Fruit fly (Drosophila melanogaster) whole organism, pupa: ENCODE measurements around the gene MBD-like.

Experiments used
- CG13204 ChIP-seq: fragments of 200-800 bp; sonication (Bioruptor generic); optimal IDR thresholded peaks from 2 replicates; lab custom pipeline; 2018; ENCODE audit warnings: missing biosample characterization, mild to moderate bottlenecking, missing genetic modification characterization, moderate library complexity
- CG17806 ChIP-seq: fragments of 200-800 bp; sonication (Bioruptor generic); optimal IDR thresholded peaks from 2 replicates; lab custom pipeline; 2018; ENCODE audit warnings: missing biosample characterization, mild to moderate bottlenecking, missing genetic modification characterization, moderate library complexity
- CG8159 ChIP-seq: fragments of 200-800 bp; sonication (Bioruptor generic); optimal IDR thresholded peaks from 3 replicates; lab custom pipeline; 2018; ENCODE audit warnings: missing biosample characterization, mild to moderate bottlenecking, missing genetic modification characterization, moderate library complexity
- CG8301 ChIP-seq: fragments of 200-800 bp; sonication (Bioruptor generic); optimal IDR thresholded peaks from 2 replicates; lab custom pipeline; 2018; ENCODE audit warnings: missing biosample characterization, mild to moderate bottlenecking, missing genetic modification characterization
- CG9948 ChIP-seq: fragments of 200-800 bp; sonication (Bioruptor generic); optimal IDR thresholded peaks from 2 replicates; lab custom pipeline; 2018; ENCODE audit warnings: missing biosample characterization, mild to moderate bottlenecking, missing genetic modification characterization, moderate library complexity
- EcR ChIP-seq: fragments of 200-800 bp; sonication (Bioruptor generic); optimal IDR thresholded peaks from 3 replicates; lab custom pipeline; 2019; ENCODE audit warnings: missing biosample characterization, missing genetic modification characterization, mild to moderate bottlenecking, moderate library complexity, missing genetic modification reagents
- Ets98B ChIP-seq: fragments of 200-800 bp; sonication (Bioruptor generic); IDR thresholded peaks from 2 replicates; pipeline ENCODE4 v1.3.6; 2022; ENCODE audit warnings: missing biosample characterization, missing genetic modification characterization
- Pif1B ChIP-seq: fragments of 200-800 bp; sonication (Bioruptor generic); optimal IDR thresholded peaks from 3 replicates; lab custom pipeline; 2016; ENCODE audit warnings: missing biosample characterization, missing genetic modification characterization
- gl ChIP-seq: fragments of 200-800 bp; sonication (Bioruptor generic); optimal IDR thresholded peaks from 2 replicates; lab custom pipeline; 2018; ENCODE audit warnings: missing biosample characterization, mild to moderate bottlenecking, missing genetic modification characterization

MBD-like gene

DNA sequence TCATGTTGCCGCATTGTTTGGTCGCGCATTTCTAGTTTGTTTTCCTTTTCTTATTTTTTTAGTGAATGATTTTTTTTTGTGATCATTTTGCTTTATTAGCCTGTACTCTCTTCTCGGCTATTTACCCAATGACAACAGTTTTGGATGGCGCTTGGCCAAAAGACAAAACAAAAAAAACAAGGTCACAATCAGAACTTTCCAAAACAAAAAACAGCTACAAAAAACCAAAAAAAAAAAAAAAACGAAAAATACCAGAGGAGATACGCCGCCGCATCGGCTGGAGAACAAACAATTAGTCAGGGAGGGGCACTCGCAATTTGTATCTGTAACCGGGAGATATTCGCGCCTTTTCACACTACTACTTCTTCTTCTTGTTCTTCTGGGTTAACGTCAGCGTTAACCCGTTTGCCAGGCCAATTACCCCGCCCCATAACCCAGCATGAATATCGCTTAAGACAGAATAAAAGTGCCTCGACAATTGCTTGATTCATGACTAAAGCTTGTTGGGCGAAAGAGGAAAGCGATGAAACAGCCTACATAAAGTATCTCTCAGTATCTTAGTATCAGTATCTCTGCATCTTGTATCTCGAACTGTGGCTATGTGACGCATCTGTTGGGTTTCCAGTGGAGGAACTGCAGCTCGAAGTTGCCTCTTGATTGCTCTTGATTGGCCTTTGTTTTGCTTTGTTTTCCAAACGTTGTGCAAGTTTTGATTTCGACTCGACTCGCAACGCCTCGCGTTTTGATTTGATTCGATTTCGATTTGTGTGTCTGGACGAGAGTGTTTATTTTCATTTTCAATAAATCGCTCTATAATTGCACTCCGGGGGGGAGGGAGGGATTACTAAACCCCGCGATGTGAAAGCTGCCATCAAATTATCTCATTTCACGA is 47.6 kb downstream of the MBD-like start:
- TF ChIP-seq gl (tag; lab: Kevin White, UChicago) (no peak), CG8301 (tag; lab: Kevin White, UChicago) (no peak), Pif1B (GFP tag; lab: Kevin White, UChicago) (no peak), CG17806 (no peak), EcR (GFP tag; lab: Kevin White, UChicago) (peak; percentile 83)
- TF ChIP-seq, all 21 proteins: peak for 1

DNA sequence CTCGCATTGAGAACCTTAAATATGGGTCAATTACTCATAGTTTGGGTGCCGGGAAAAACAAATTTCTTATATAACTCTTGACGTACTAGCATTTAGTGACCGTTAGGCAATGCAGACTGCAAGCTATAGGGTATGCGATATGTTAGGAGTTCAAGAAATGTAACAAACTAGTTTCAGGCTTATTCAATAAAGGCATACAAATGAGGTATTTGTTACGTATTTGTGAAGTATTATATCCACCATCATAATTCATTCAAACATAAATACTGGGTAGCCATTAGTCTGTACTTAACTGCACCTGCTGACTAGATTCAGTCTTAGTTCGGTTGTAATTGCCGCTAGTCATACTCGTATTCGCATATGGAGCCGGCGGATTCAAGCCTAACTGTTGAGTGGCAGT is 48.6 kb downstream of the MBD-like start:
- TF ChIP-seq Pif1B (GFP tag; lab: Kevin White, UChicago) (no peak), CG9948 (tag; lab: Kevin White, UChicago) (no peak), CG13204 (no peak), CG8159 (tag; lab: Kevin White, UChicago) (no peak), Ets98B (GFP tag; lab: Robert Waterston, UW) (no peak)
